Fruit fly (Drosophila melanogaster) whole organism, embryonic: ENCODE results near the gene Cht6.

Source experiments
- Ada2b ChIP-seq: fragments of 200-800 bp; sonication (Bioruptor generic); IDR thresholded peaks from 2 replicates; pipeline ENCODE4 v1.3.6; 2022; ENCODE audit warnings: missing biosample characterization, missing genetic modification characterization
- Asciz ChIP-seq: fragments of 200-800 bp; sonication (Bioruptor generic); optimal IDR thresholded peaks from 2 replicates; lab custom pipeline; 2017; ENCODE audit warnings: missing biosample characterization, mild to moderate bottlenecking, missing genetic modification characterization, missing genetic modification reagents
- CG12299 ChIP-seq: fragments of 200-800 bp; sonication (Bioruptor generic); optimal IDR thresholded peaks from 2 replicates; lab custom pipeline; 2018; ENCODE audit warnings: missing biosample characterization, mild to moderate bottlenecking, missing genetic modification characterization
- CG13123 ChIP-seq: fragments of 200-800 bp; sonication (Bioruptor generic); optimal IDR thresholded peaks from 2 replicates; lab custom pipeline; 2016; ENCODE audit warnings: missing biosample characterization, missing genetic modification characterization
- CG13775 ChIP-seq: fragments of 200-800 bp; sonication (Bioruptor generic); optimal IDR thresholded peaks from 3 replicates; lab custom pipeline; 2017; ENCODE audit warnings: missing biosample characterization, mild to moderate bottlenecking, missing genetic modification characterization
- CG16813 ChIP-seq: fragments of 200-800 bp; sonication (Bioruptor generic); IDR thresholded peaks from 3 replicates; pipeline ENCODE4 v1.3.6; 2022; ENCODE audit warnings: missing biosample characterization, missing genetic modification characterization; ENCODE audit not compliant: partially characterized antibody
- CG17568 ChIP-seq: fragments of 200-800 bp; sonication (Bioruptor generic); optimal IDR thresholded peaks from 2 replicates; lab custom pipeline; 2018; ENCODE audit warnings: missing biosample characterization, mild to moderate bottlenecking, missing genetic modification characterization, moderate library complexity
- CG2129 ChIP-seq: fragments of 200-800 bp; sonication (Bioruptor generic); IDR thresholded peaks from 2 replicates; pipeline ENCODE4 v1.3.6; 2022; ENCODE audit warnings: missing biosample characterization, missing genetic modification characterization; ENCODE audit not compliant: partially characterized antibody
- CG31365 ChIP-seq: fragments of 200-800 bp; sonication (Bioruptor generic); optimal IDR thresholded peaks from 2 replicates; lab custom pipeline; 2018; ENCODE audit warnings: missing biosample characterization, mild to moderate bottlenecking, missing genetic modification characterization
- CG34422 ChIP-seq: fragments of 200-800 bp; sonication (Bioruptor generic); IDR thresholded peaks from 3 replicates; pipeline ENCODE4 v1.3.6; 2022; ENCODE audit warnings: missing biosample characterization, missing genetic modification characterization
- CG4328 ChIP-seq: fragments of 200-800 bp; sonication (Bioruptor generic); optimal IDR thresholded peaks from 3 replicates; lab custom pipeline; 2017; ENCODE audit warnings: missing biosample characterization, missing genetic modification reagents, missing genetic modification characterization
- CG6689 ChIP-seq: fragments of 200-800 bp; sonication (Bioruptor generic); IDR thresholded peaks from 2 replicates; pipeline ENCODE4 v1.3.6; 2022; ENCODE audit warnings: missing biosample characterization, missing genetic modification characterization
- CG6791 ChIP-seq: fragments of 200-800 bp; sonication (Bioruptor generic); IDR thresholded peaks from 3 replicates; pipeline ENCODE4 v1.3.6; 2022; ENCODE audit warnings: missing biosample characterization, missing genetic modification characterization; ENCODE audit not compliant: partially characterized antibody
- CG8359 ChIP-seq: fragments of 200-800 bp; sonication (Bioruptor generic); optimal IDR thresholded peaks from 2 replicates; lab custom pipeline; 2017; ENCODE audit warnings: missing biosample characterization, mild to moderate bottlenecking, missing genetic modification characterization, borderline replicate concordance
- CG8944 ChIP-seq: fragments of 200-800 bp; sonication (Bioruptor generic); optimal IDR thresholded peaks from 3 replicates; lab custom pipeline; 2016; ENCODE audit warnings: missing biosample characterization, missing genetic modification characterization
- Chrac-16 ChIP-seq: fragments of 200-800 bp; sonication (Bioruptor generic); optimal IDR thresholded peaks from 3 replicates; lab custom pipeline; 2016; ENCODE audit warnings: missing biosample characterization, missing genetic modification characterization
- CrebB ChIP-seq: fragments of 200-800 bp; sonication (Bioruptor generic); optimal IDR thresholded peaks from 3 replicates; lab custom pipeline; 2018; ENCODE audit warnings: missing biosample characterization, mild to moderate bottlenecking, missing genetic modification characterization
- Gug ChIP-seq: fragments of 200-800 bp; sonication (Bioruptor generic); IDR thresholded peaks from 4 replicates; pipeline ENCODE4 v1.3.6; 2022; ENCODE audit warnings: missing biosample characterization, missing genetic modification characterization
- HLH3B ChIP-seq: fragments of 200-800 bp; sonication (Bioruptor generic); IDR thresholded peaks from 2 replicates; pipeline ENCODE4 v1.3.6; 2022; ENCODE audit warnings: missing biosample characterization, missing genetic modification characterization
- HLHmδ ChIP-seq: fragments of 200-800 bp; sonication (Bioruptor generic); optimal IDR thresholded peaks from 2 replicates; lab custom pipeline; 2018; ENCODE audit warnings: missing biosample characterization, mild to moderate bottlenecking, missing genetic modification characterization, moderate library complexity
- Hr39 ChIP-seq: fragments of >200 bp; optimal IDR thresholded peaks from 2 replicates; lab custom pipeline; 2017
- Lim3 ChIP-seq: fragments of 200-800 bp; sonication (Bioruptor generic); IDR thresholded peaks from 2 replicates; pipeline ENCODE4 v1.3.6; 2022; ENCODE audit warnings: missing biosample characterization, missing genetic modification characterization
- MESR4 ChIP-seq: fragments of 200-800 bp; sonication (Bioruptor generic); optimal IDR thresholded peaks from 2 replicates; lab custom pipeline; 2018; ENCODE audit warnings: missing biosample characterization, mild to moderate bottlenecking, missing genetic modification characterization, moderate library complexity
- Mrtf ChIP-seq: fragments of 200-800 bp; sonication (Bioruptor generic); IDR thresholded peaks from 3 replicates; pipeline ENCODE4 v1.3.6; 2022; ENCODE audit warnings: missing biosample characterization, missing genetic modification characterization
- NFAT ChIP-seq: fragments of 200-800 bp; sonication (Bioruptor generic); IDR thresholded peaks from 2 replicates; pipeline ENCODE4 v1.3.6; 2022; ENCODE audit warnings: missing biosample characterization, missing genetic modification characterization
- Nf-YB ChIP-seq: fragments of 200-800 bp; sonication (Bioruptor generic); optimal IDR thresholded peaks from 3 replicates; lab custom pipeline; 2019; ENCODE audit warnings: missing biosample characterization, mild to moderate bottlenecking, missing genetic modification characterization, moderate library complexity
- Nf-YC ChIP-seq: fragments of 200-800 bp; optimal IDR thresholded peaks from 3 replicates; lab custom pipeline; 2019; ENCODE audit warnings: missing biosample characterization, mild to moderate bottlenecking, missing genetic modification characterization, moderate library complexity
- ase ChIP-seq: fragments of 200-800 bp; sonication (Bioruptor generic); IDR thresholded peaks from 3 replicates; pipeline ENCODE4 v1.3.6; 2022; ENCODE audit warnings: missing biosample characterization, missing genetic modification characterization
- bigmax ChIP-seq: fragments of 200-800 bp; sonication (Bioruptor generic); optimal IDR thresholded peaks from 2 replicates; lab custom pipeline; 2018; ENCODE audit warnings: missing biosample characterization, mild to moderate bottlenecking, missing genetic modification characterization
- cwo ChIP-seq: fragments of 200-800 bp; sonication (Bioruptor generic); optimal IDR thresholded peaks from 3 replicates; lab custom pipeline; 2017; ENCODE audit warnings: missing biosample characterization, missing genetic modification characterization, mild to moderate bottlenecking, moderate library complexity, missing genetic modification reagents
- danr ChIP-seq: fragments of 200-800 bp; sonication (Bioruptor generic); IDR thresholded peaks from 2 replicates; pipeline ENCODE4 v1.3.6; 2022; ENCODE audit warnings: missing biosample characterization, missing genetic modification characterization
- emc ChIP-seq: fragments of 200-800 bp; sonication (Bioruptor generic); optimal IDR thresholded peaks from 2 replicates; lab custom pipeline; 2016; ENCODE audit warnings: missing biosample characterization, missing genetic modification characterization
- eyg ChIP-seq: fragments of 200-800 bp; sonication (Bioruptor generic); optimal IDR thresholded peaks from 3 replicates; lab custom pipeline; 2016; ENCODE audit warnings: missing biosample characterization, missing genetic modification characterization
- fd96Cb ChIP-seq: fragments of 200-800 bp; sonication (Bioruptor generic); optimal IDR thresholded peaks from 2 replicates; lab custom pipeline; 2018; ENCODE audit warnings: missing biosample characterization, mild to moderate bottlenecking, missing genetic modification characterization, moderate library complexity
- gcm ChIP-seq: fragments of 200-800 bp; sonication (Bioruptor generic); optimal IDR thresholded peaks from 2 replicates; lab custom pipeline; 2019; ENCODE audit warnings: missing biosample characterization, mild to moderate bottlenecking, missing genetic modification characterization, moderate library complexity
- ham ChIP-seq: fragments of 200-800 bp; sonication (Bioruptor generic); IDR thresholded peaks from 2 replicates; pipeline ENCODE4 v1.3.6; 2022; ENCODE audit warnings: missing biosample characterization, missing genetic modification characterization
- jigr1 ChIP-seq: fragments of 200-800 bp; sonication (Bioruptor generic); IDR thresholded peaks from 3 replicates; pipeline ENCODE4 v1.3.6; 2022; ENCODE audit warnings: missing biosample characterization, missing genetic modification characterization
- kni ChIP-seq: fragments of 200-800 bp; sonication (Bioruptor generic); optimal IDR thresholded peaks from 3 replicates; lab custom pipeline; 2017; ENCODE audit warnings: mild to moderate bottlenecking, missing biosample characterization, missing genetic modification reagents, missing genetic modification characterization
- knrl ChIP-seq: fragments of 200-800 bp; sonication (Bioruptor generic); IDR thresholded peaks from 3 replicates; pipeline ENCODE4 v1.3.6; 2022; ENCODE audit warnings: missing biosample characterization, missing genetic modification characterization; ENCODE audit not compliant: partially characterized antibody
- oc ChIP-seq: fragments of 200-800 bp; sonication (Bioruptor generic); optimal IDR thresholded peaks from 2 replicates; lab custom pipeline; 2018; ENCODE audit warnings: missing biosample characterization, mild to moderate bottlenecking, missing genetic modification characterization, moderate library complexity
- pan ChIP-seq, 4 experiments: fragments of >200 bp in 3 of 4; fragments of 200-800 bp in 1 of 4; sonication (Bioruptor generic) in 1 of 4; optimal IDR thresholded peaks in 3 of 4; IDR thresholded peaks in 1 of 4; 2 replicates each; pipeline versions ENCODE4 v1.3.6 to Lab custom; 2017 to 2022; ENCODE audit warnings: missing biosample characterization in 2 of 4, missing genetic modification characterization in 2 of 4, mixed read lengths in 1 of 4
- ro ChIP-seq: fragments of 200-800 bp; sonication (Bioruptor generic); IDR thresholded peaks from 2 replicates; pipeline ENCODE4 v1.3.6; 2022; ENCODE audit warnings: missing biosample characterization, missing genetic modification characterization
- slp2 ChIP-seq: fragments of 200-800 bp; sonication (Bioruptor generic); optimal IDR thresholded peaks from 2 replicates; lab custom pipeline; 2016; ENCODE audit warnings: missing biosample characterization, missing genetic modification characterization
- sr ChIP-seq: fragments of 200-800 bp; sonication (Bioruptor generic); IDR thresholded peaks from 3 replicates; pipeline ENCODE4 v1.3.6; 2022; ENCODE audit warnings: missing biosample characterization, missing genetic modification characterization
- tio ChIP-seq: fragments of 200-800 bp; sonication (Bioruptor generic); optimal IDR thresholded peaks from 2 replicates; lab custom pipeline; 2017; ENCODE audit warnings: missing biosample characterization, missing genetic modification characterization, inconsistent platforms
- trem ChIP-seq: fragments of 200-800 bp; optimal IDR thresholded peaks from 3 replicates; lab custom pipeline; 2019; ENCODE audit warnings: missing biosample characterization, mild to moderate bottlenecking, missing genetic modification characterization, moderate library complexity
- ttk ChIP-seq: fragments of 200-800 bp; sonication (Bioruptor generic); IDR thresholded peaks from 2 replicates; pipeline ENCODE4 v2.1.2; 2022; ENCODE audit warnings: missing biosample characterization, missing genetic modification characterization
- wdn ChIP-seq: fragments of 200-800 bp; sonication (Bioruptor generic); IDR thresholded peaks from 2 replicates; pipeline ENCODE4 v1.3.6; 2022; ENCODE audit warnings: missing biosample characterization, missing genetic modification characterization
- wor ChIP-seq: fragments of 200-800 bp; sonication (Bioruptor generic); IDR thresholded peaks from 2 replicates; pipeline ENCODE4 v1.3.6; 2022; ENCODE audit warnings: missing biosample characterization, missing genetic modification characterization
- zen2 ChIP-seq: fragments of 200-800 bp; sonication (Bioruptor generic); IDR thresholded peaks from 3 replicates; pipeline ENCODE4 v1.3.6; 2022; ENCODE audit warnings: missing biosample characterization, missing genetic modification characterization; ENCODE audit not compliant: partially characterized antibody

Gene Cht6

DNA sequence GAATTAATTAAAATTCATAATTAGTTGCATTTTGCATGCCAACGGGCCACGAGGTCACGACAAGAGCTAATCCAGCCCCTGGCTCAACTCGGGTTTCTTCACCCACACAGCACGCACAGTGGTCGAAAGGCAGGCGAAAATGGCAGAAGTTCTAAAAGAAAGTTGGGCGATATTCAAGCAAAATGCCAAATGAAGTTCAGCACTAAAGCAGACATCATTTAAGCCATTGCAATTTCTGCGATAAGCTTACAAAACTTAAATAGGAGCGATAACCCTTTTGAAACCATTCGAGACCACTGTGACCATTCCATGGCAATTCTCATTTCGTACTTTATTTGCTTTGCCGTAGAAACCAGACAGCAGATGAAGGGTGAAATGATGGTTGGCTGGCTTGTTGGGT is 50.9 kb downstream of the Cht6 start (continued):
- TF ChIP-seq CrebB (tag; lab: Kevin White, UChicago): no peak
- TF ChIP-seq ase (GFP tag; lab: Robert Waterston, UW): 0 out of 3 replicates have a peak, but pooled peaks have one; percentile 37
- TF ChIP-seq fd96Cb (tag; lab: Kevin White, UChicago): peak; percentile 57
- TF ChIP-seq CG8944 (GFP tag; lab: Kevin White, UChicago): no peak
- TF ChIP-seq pan (optimal IDR thresholded peaks at IDR 0.05; lab: Kevin White, UChicago): no peak
- TF ChIP-seq pan (GFP tag; optimal IDR thresholded peaks at IDR 0.05 in 1 of 2, IDR thresholded peaks at IDR 0.05 in 1 of 2): peak in 1 of 2 experiments; percentile 56
- TF ChIP-seq ttk (GFP tag; lab: Robert Waterston, UW): peak; percentile 44; the same call in 1 of the 2 replicates
- peak; percentile 38; the same call in 1 of the 4 replicates for TF ChIP-seq Gug
- peak; percentile 42; the same call in 2 of the 3 replicates for TF ChIP-seq CG34422 (GFP tag; lab: Robert Waterston, UW)
- no peak for TF ChIP-seq CG13775
- no peak for TF ChIP-seq sr (GFP tag; lab: Robert Waterston, UW)
- no peak for TF ChIP-seq gcm (GFP tag; lab: Kevin White, UChicago)
- TF ChIP-seq ham (GFP tag; lab: Robert Waterston, UW): no peak
- no peak for TF ChIP-seq CG31365 (tag; lab: Kevin White, UChicago)
- TF ChIP-seq Lim3: no peak
- TF ChIP-seq CG13123 (GFP tag; lab: Kevin White, UChicago): no peak
- peak; percentile 19 for TF ChIP-seq Chrac-16 (GFP tag; lab: Kevin White, UChicago)
- TF ChIP-seq CG2129 (GFP tag; lab: Robert Waterston, UW): no peak
- TF ChIP-seq Ada2b (GFP tag; lab: Robert Waterston, UW): peak; percentile 62; the same call in 1 of the 2 replicates
- no peak for TF ChIP-seq tio (GFP tag; lab: Kevin White, UChicago)
- TF ChIP-seq Hr39: no peak
- no peak for TF ChIP-seq NFAT
- TF ChIP-seq HLHmδ (GFP tag; lab: Kevin White, UChicago): no peak
- TF ChIP-seq Asciz (GFP tag; lab: Kevin White, UChicago): peak; percentile 14
- TF ChIP-seq CG12299: no peak
- TF ChIP-seq CG4328 (GFP tag; lab: Kevin White, UChicago): no peak
- TF ChIP-seq bigmax: no peak
- TF ChIP-seq CG6791 (GFP tag; lab: Robert Waterston, UW): no peak
- no peak for TF ChIP-seq trem
- TF ChIP-seq Nf-YB: no peak
- TF ChIP-seq emc (GFP tag; lab: Kevin White, UChicago): no peak
- no peak for TF ChIP-seq wdn (GFP tag; lab: Robert Waterston, UW)
- TF ChIP-seq cwo (GFP tag; lab: Kevin White, UChicago): peak; percentile 31
- no peak for TF ChIP-seq MESR4 (GFP tag; lab: Kevin White, UChicago)
- TF ChIP-seq Nf-YC (tag; lab: Kevin White, UChicago): no peak
- TF ChIP-seq CG17568 (GFP tag; lab: Kevin White, UChicago): no peak
- TF ChIP-seq CG6689 (GFP tag; lab: Robert Waterston, UW): peak; percentile 47; the same call in 1 of the 2 replicates
- 0 out of 3 replicates have a peak, but pooled peaks have one; percentile 57 for TF ChIP-seq Mrtf
- TF ChIP-seq zen2 (GFP tag; lab: Robert Waterston, UW): no peak
- no peak for TF ChIP-seq oc (tag; lab: Kevin White, UChicago)
- no peak for TF ChIP-seq eyg (GFP tag; lab: Kevin White, UChicago)
- no peak for TF ChIP-seq knrl (GFP tag; lab: Robert Waterston, UW)
- no peak for TF ChIP-seq ro (GFP tag; lab: Robert Waterston, UW)
- no peak for TF ChIP-seq CG8359 (GFP tag; lab: Kevin White, UChicago)
- TF ChIP-seq wor (GFP tag; lab: Robert Waterston, UW): no peak; the same call in 1 of the 2 replicates
- no peak for TF ChIP-seq jigr1 (GFP tag; lab: Robert Waterston, UW)
- TF ChIP-seq HLH3B (GFP tag; lab: Robert Waterston, UW): peak; percentile 50; the same call in 1 of the 2 replicates
- no peak for TF ChIP-seq danr
- no peak for TF ChIP-seq slp2 (GFP tag; lab: Kevin White, UChicago)
- no peak for TF ChIP-seq kni
- peak; percentile 32; the same call in 1 of the 3 replicates for TF ChIP-seq CG16813 (GFP tag; lab: Robert Waterston, UW)
